Fruit fly (Drosophila melanogaster): ENCODE results near the gene Gr22f.

Gr22f gene

dm6 chr2L:1737057-1737581, 19.1 kb downstream of the Gr22f start (continued):
- TF ChIP-seq CG15601 (tag; optimal IDR thresholded peaks at IDR 0.05) (peak; percentile 69), HLH3B (GFP tag; IDR thresholded peaks at IDR 0.05) (peak; percentile 84), chif (GFP tag; optimal IDR thresholded peaks at IDR 0.05) (peak; percentile 87 to 94), CG6654 (GFP tag; optimal IDR thresholded peaks at IDR 0.05) (peak; percentile 58), br (optimal IDR thresholded peaks at IDR 0.05) (no peak), Sry-β (GFP tag; optimal IDR thresholded peaks at IDR 0.05) (no peak), CG10431 (GFP tag; optimal IDR thresholded peaks at IDR 0.05) (no peak), disco-r (GFP tag; optimal IDR thresholded peaks at IDR 0.05) (peak; percentile 85), dati (GFP tag; IDR thresholded peaks at IDR 0.05) (peak; percentile 69), bab2 (GFP tag; optimal IDR thresholded peaks at IDR 0.05) (peak; percentile 91), dm (GFP tag; optimal IDR thresholded peaks at IDR 0.05) (peak; percentile 73), Vsx1 (GFP tag; optimal IDR thresholded peaks at IDR 0.05) (peak; percentile 56), CG7963 (GFP tag; IDR thresholded peaks at IDR 0.05; ENCODE audit: partially characterized antibody) (peak; percentile 9; the same call in 1 of the 3 replicates), CG33557 (GFP tag; optimal IDR thresholded peaks at IDR 0.05) (no peak), crp (GFP tag; optimal IDR thresholded peaks at IDR 0.05) (peak in 1 of 2 experiments; percentile 53), wdn (GFP tag; IDR thresholded peaks at IDR 0.05) (peak; percentile 72), CG14050 (GFP tag; IDR thresholded peaks at IDR 0.05) (peak; percentile 80), CG11456 (GFP tag; IDR thresholded peaks at IDR 0.05) (peak; percentile 74; the same call in 2 of the 3 replicates), CG1603 (tag; optimal IDR thresholded peaks at IDR 0.05) (peak; percentile 88), ftz-f1 (GFP tag; optimal IDR thresholded peaks at IDR 0.05) (peak; percentile 70), Nf-YC (tag; optimal IDR thresholded peaks at IDR 0.05) (no peak), ap (GFP tag; IDR thresholded peaks at IDR 0.05) (peak; percentile 71), PHDP (tag; optimal IDR thresholded peaks at IDR 0.05) (peak; percentile 86), sqz (GFP tag; optimal IDR thresholded peaks at IDR 0.05) (no peak), CG32767 (GFP tag; IDR thresholded peaks at IDR 0.05) (peak; percentile 83; the same call in 1 of the 2 replicates), pros (GFP tag; optimal IDR thresholded peaks at IDR 0.05) (no peak), grau (tag; optimal IDR thresholded peaks at IDR 0.05) (peak; percentile 81), CG3407 (GFP tag; optimal IDR thresholded peaks at IDR 0.05) (peak; percentile 78), vnd (GFP tag; IDR thresholded peaks at IDR 0.05; ENCODE audit: partially characterized antibody) (no peak), Nf-YA (GFP tag; IDR thresholded peaks at IDR 0.05) (peak; percentile 80), E2f1 (GFP tag; IDR thresholded peaks at IDR 0.05) (peak; percentile 83), Trl (optimal IDR thresholded peaks at IDR 0.05) (peak; percentile 80 to 90), Trl (GFP tag; optimal IDR thresholded peaks at IDR 0.05) (peak; percentile 88), slbo (GFP tag; IDR thresholded peaks at IDR 0.05) (peak; percentile 80), Ets97D (GFP tag; optimal IDR thresholded peaks at IDR 0.05) (peak; percentile 59), CG6689 (GFP tag; IDR thresholded peaks at IDR 0.05) (peak; percentile 90), Hmr (GFP tag; optimal IDR thresholded peaks at IDR 0.05) (peak; percentile 84), CG14860 (GFP tag; IDR thresholded peaks at IDR 0.05; ENCODE audit: partially characterized antibody) (0 out of 3 replicates have a peak, but pooled peaks have one; percentile 25), CG3726 (GFP tag; IDR thresholded peaks at IDR 0.05) (peak; percentile 59; the same call in 2 of the 3 replicates), Ssrp (tag; optimal IDR thresholded peaks at IDR 0.05) (peak; percentile 89), CG12299 (tag; optimal IDR thresholded peaks at IDR 0.05) (peak; percentile 31), pan (optimal IDR thresholded peaks at IDR 0.05) (peak in 1 of 2 experiments; percentile 48), pan (GFP tag; optimal IDR thresholded peaks at IDR 0.05 in 1 of 2, IDR thresholded peaks at IDR 0.05 in 1 of 2) (peak in 1 of 2 experiments; percentile 90), CG15011 (GFP tag; optimal IDR thresholded peaks at IDR 0.05) (peak; percentile 78), tup (GFP tag; optimal IDR thresholded peaks at IDR 0.05) (peak; percentile 79), CG3847 (GFP tag; IDR thresholded peaks at IDR 0.05) (peak; percentile 81), CG7372 (GFP tag; IDR thresholded peaks at IDR 0.05) (peak; percentile 64), CG13287 (GFP tag; IDR thresholded peaks at IDR 0.05; ENCODE audit: partially characterized antibody) (peak; percentile 42; the same call in 1 of the 2 replicates), tio (GFP tag; optimal IDR thresholded peaks at IDR 0.05) (peak; percentile 92), prd (optimal IDR thresholded peaks at IDR 0.05) (no peak), prd (GFP tag; IDR thresholded peaks at IDR 0.05) (peak; percentile 94)
